Worm (Caenorhabditis elegans) whole organism, L4 larva: ENCODE data around the gene T04C12.7.

Experiments used
- nhr-77 ChIP-seq: fragments of 150-350 bp; optimal IDR thresholded peaks from 2 replicates; lab custom pipeline; 2014; ENCODE audit warnings: missing biosample characterization, missing genetic modification characterization
- unc-39 ChIP-seq: sonication (generic microtip); optimal IDR thresholded peaks from 2 replicates; lab custom pipeline; 2017; ENCODE audit warnings: missing biosample characterization, missing genetic modification characterization

DNA sequence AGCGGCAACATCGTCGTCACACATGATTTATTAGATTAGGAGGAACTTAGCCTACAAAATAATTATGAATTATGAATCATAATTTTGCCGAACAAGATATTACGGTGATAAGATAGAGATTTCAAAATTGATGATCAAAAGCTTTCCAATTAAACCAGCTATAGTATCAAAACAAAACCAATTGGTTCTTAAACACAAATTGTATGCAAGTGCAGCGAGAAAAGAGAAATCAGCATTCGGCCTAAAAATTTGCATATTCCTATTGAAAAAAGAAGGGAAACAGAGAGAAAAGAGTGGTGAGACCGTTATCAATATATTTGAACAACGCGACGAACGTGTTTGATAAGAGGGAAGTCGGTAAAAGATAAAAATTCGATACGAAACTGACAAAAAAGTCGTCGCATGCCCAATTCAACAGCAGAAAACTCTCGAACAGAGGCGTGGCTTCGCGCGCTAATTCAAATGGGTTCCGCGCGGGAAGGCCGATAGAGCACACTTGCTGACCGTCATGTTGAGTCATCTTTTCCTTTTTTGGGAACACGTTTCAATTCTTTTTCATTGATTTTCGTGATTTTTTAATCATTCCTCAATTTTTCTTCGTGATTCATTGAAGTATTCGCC lies 24.3 kb downstream of the T04C12.7 start, which contains the start of gene act-2:
- TF ChIP-seq unc-39 (no peak), nhr-77 (peak; percentile 32)
